Fruit fly (Drosophila melanogaster) whole organism, embryonic: ENCODE data around the gene ball.

Source experiments
- Ada2b ChIP-seq: fragments of 200-800 bp; sonication (Bioruptor generic); IDR thresholded peaks from 2 replicates; pipeline ENCODE4 v1.3.6; 2022; ENCODE audit warnings: missing biosample characterization, missing genetic modification characterization
- Atf-2 ChIP-seq: fragments of 200-800 bp; sonication (Bioruptor generic); optimal IDR thresholded peaks from 2 replicates; lab custom pipeline; 2016; ENCODE audit warnings: missing biosample characterization, missing genetic modification characterization
- Bdp1 ChIP-seq: fragments of 200-800 bp; sonication (Bioruptor generic); optimal IDR thresholded peaks from 3 replicates; lab custom pipeline; 2016; ENCODE audit warnings: missing biosample characterization, missing genetic modification characterization
- CG11398 ChIP-seq: fragments of 200-800 bp; sonication (Bioruptor generic); optimal IDR thresholded peaks from 2 replicates; lab custom pipeline; 2016; ENCODE audit warnings: missing biosample characterization, missing genetic modification characterization
- CG12104 ChIP-seq: fragments of 200-800 bp; sonication (Bioruptor generic); optimal IDR thresholded peaks from 3 replicates; lab custom pipeline; 2016; ENCODE audit warnings: missing biosample characterization, missing genetic modification characterization
- CG13775 ChIP-seq: fragments of 200-800 bp; sonication (Bioruptor generic); optimal IDR thresholded peaks from 3 replicates; lab custom pipeline; 2017; ENCODE audit warnings: missing biosample characterization, mild to moderate bottlenecking, missing genetic modification characterization
- CG13894 ChIP-seq: fragments of 200-800 bp; sonication (Bioruptor generic); optimal IDR thresholded peaks from 3 replicates; lab custom pipeline; 2018; ENCODE audit warnings: missing biosample characterization, mild to moderate bottlenecking, missing genetic modification characterization, moderate library complexity
- CG1603 ChIP-seq: fragments of 200-800 bp; sonication (Bioruptor generic); optimal IDR thresholded peaks from 2 replicates; lab custom pipeline; 2019; ENCODE audit warnings: missing biosample characterization, mild to moderate bottlenecking, missing genetic modification characterization, moderate library complexity
- CG16815 ChIP-seq: fragments of 200-800 bp; sonication (Bioruptor generic); optimal IDR thresholded peaks from 3 replicates; lab custom pipeline; 2017; ENCODE audit warnings: missing biosample characterization, mild to moderate bottlenecking, missing genetic modification characterization
- CG16863 ChIP-seq: fragments of 200-800 bp; sonication (Bioruptor generic); optimal IDR thresholded peaks from 3 replicates; lab custom pipeline; 2016; ENCODE audit warnings: missing biosample characterization, missing genetic modification characterization
- CG17829 ChIP-seq: fragments of 200-800 bp; optimal IDR thresholded peaks from 2 replicates; lab custom pipeline; 2019; ENCODE audit warnings: missing biosample characterization, mild to moderate bottlenecking, missing genetic modification characterization, moderate library complexity
- CG18599 ChIP-seq: fragments of 200-800 bp; sonication (Bioruptor generic); optimal IDR thresholded peaks from 3 replicates; lab custom pipeline; 2017; ENCODE audit warnings: missing biosample characterization, missing genetic modification characterization, mild to moderate bottlenecking, moderate library complexity, missing genetic modification reagents
- CG3163 ChIP-seq: fragments of 200-800 bp; sonication (Bioruptor generic); optimal IDR thresholded peaks from 3 replicates; lab custom pipeline; 2016; ENCODE audit warnings: missing biosample characterization, missing genetic modification characterization
- CG4707 ChIP-seq: fragments of 200-800 bp; sonication (Bioruptor generic); optimal IDR thresholded peaks from 2 replicates; lab custom pipeline; 2018; ENCODE audit warnings: missing biosample characterization, mild to moderate bottlenecking, missing genetic modification characterization, moderate library complexity
- CG7556 ChIP-seq: fragments of 200-800 bp; sonication (Bioruptor generic); optimal IDR thresholded peaks from 2 replicates; lab custom pipeline; 2017; ENCODE audit warnings: missing biosample characterization, mild to moderate bottlenecking, missing genetic modification characterization
- CG7745 ChIP-seq: fragments of 200-800 bp; sonication (Bioruptor generic); optimal IDR thresholded peaks from 2 replicates; lab custom pipeline; 2018; ENCODE audit warnings: missing biosample characterization, mild to moderate bottlenecking, missing genetic modification characterization, moderate library complexity
- CG8388 ChIP-seq: fragments of 200-800 bp; sonication (Bioruptor generic); optimal IDR thresholded peaks from 2 replicates; lab custom pipeline; 2019; ENCODE audit warnings: missing biosample characterization, mild to moderate bottlenecking, missing genetic modification characterization, moderate library complexity
- CG9609 ChIP-seq: fragments of 200-800 bp; sonication (Bioruptor generic); optimal IDR thresholded peaks from 3 replicates; lab custom pipeline; 2016; ENCODE audit warnings: missing biosample characterization, missing genetic modification characterization
- CG9817 ChIP-seq: fragments of 200-800 bp; sonication (Bioruptor generic); optimal IDR thresholded peaks from 2 replicates; lab custom pipeline; 2018; ENCODE audit warnings: missing biosample characterization, mild to moderate bottlenecking, missing genetic modification characterization, moderate library complexity
- CHES-1-like ChIP-seq: fragments of 200-800 bp; sonication (Bioruptor generic); optimal IDR thresholded peaks from 2 replicates; lab custom pipeline; 2016; ENCODE audit warnings: missing biosample characterization, missing genetic modification characterization
- Dad ChIP-seq: fragments of 200-800 bp; sonication (Bioruptor generic); optimal IDR thresholded peaks from 3 replicates; lab custom pipeline; 2016; ENCODE audit warnings: missing biosample characterization, missing genetic modification characterization
- Dek ChIP-seq: fragments of 200-800 bp; sonication (Bioruptor generic); optimal IDR thresholded peaks from 3 replicates; lab custom pipeline; 2019; ENCODE audit warnings: missing biosample characterization, mild to moderate bottlenecking, missing genetic modification characterization, moderate library complexity
- Hr39 ChIP-seq: fragments of >200 bp; optimal IDR thresholded peaks from 2 replicates; lab custom pipeline; 2017
- Hr78 ChIP-seq, 2 experiments: fragments of 200-800 bp in 1 of 2; fragments of >200 bp in 1 of 2; sonication (Bioruptor generic) in 1 of 2; optimal IDR thresholded peaks; 2 replicates each; lab custom pipeline; 2017 to 2019; ENCODE audit warnings: missing biosample characterization in 2 of 2, missing genetic modification characterization in 2 of 2, mild to moderate bottlenecking in 1 of 2, moderate library complexity in 1 of 2
- Jarid2 ChIP-seq: fragments of 200-800 bp; sonication (Bioruptor generic); optimal IDR thresholded peaks from 3 replicates; lab custom pipeline; 2017; ENCODE audit warnings: mild to moderate bottlenecking, missing biosample characterization, missing genetic modification reagents, missing genetic modification characterization
- MTF-1 ChIP-seq: fragments of 200-800 bp; sonication (Bioruptor generic); optimal IDR thresholded peaks from 2 replicates; lab custom pipeline; 2018; ENCODE audit warnings: missing biosample characterization, mild to moderate bottlenecking, missing genetic modification characterization, borderline replicate concordance
- Rfx ChIP-seq: fragments of 200-800 bp; sonication (Bioruptor generic); IDR thresholded peaks from 2 replicates; pipeline ENCODE4 v1.3.6; 2022; ENCODE audit warnings: missing biosample characterization, missing genetic modification characterization
- Six4 ChIP-seq: fragments of 200-800 bp; sonication (Bioruptor generic); optimal IDR thresholded peaks from 2 replicates; lab custom pipeline; 2016; ENCODE audit warnings: missing biosample characterization, missing genetic modification characterization
- Sry-δ ChIP-seq: fragments of 200-800 bp; sonication (Bioruptor generic); optimal IDR thresholded peaks from 2 replicates; lab custom pipeline; 2016; ENCODE audit warnings: missing biosample characterization, missing genetic modification characterization
- Ssrp ChIP-seq: fragments of 200-800 bp; sonication (Bioruptor generic); optimal IDR thresholded peaks from 2 replicates; lab custom pipeline; 2018; ENCODE audit warnings: missing biosample characterization, mild to moderate bottlenecking, missing genetic modification characterization, moderate library complexity
- Stat92E ChIP-seq, 3 experiments: fragments of >200 bp in 2 of 3; fragments of 200-800 bp in 1 of 3; sonication (Bioruptor generic) in 1 of 3; optimal IDR thresholded peaks; 2 replicates each; lab custom pipeline; 2017 to 2019; ENCODE audit warnings: missing biosample characterization in 3 of 3, missing genetic modification characterization in 3 of 3, mild to moderate bottlenecking in 1 of 3, moderate library complexity in 1 of 3
- Vsx1 ChIP-seq: fragments of 200-800 bp; sonication (Bioruptor generic); optimal IDR thresholded peaks from 2 replicates; lab custom pipeline; 2017; ENCODE audit warnings: missing biosample characterization, mild to moderate bottlenecking, missing genetic modification characterization, missing genetic modification reagents
- Xbp1 ChIP-seq: fragments of 200-800 bp; sonication (Bioruptor generic); optimal IDR thresholded peaks from 3 replicates; lab custom pipeline; 2016; ENCODE audit warnings: missing biosample characterization, mild to moderate bottlenecking, missing genetic modification characterization
- dati ChIP-seq: fragments of 200-800 bp; sonication (Bioruptor generic); IDR thresholded peaks from 2 replicates; pipeline ENCODE4 v1.3.6; 2022; ENCODE audit warnings: missing biosample characterization, missing genetic modification characterization
- dysf ChIP-seq: fragments of 200-800 bp; sonication (Bioruptor generic); IDR thresholded peaks from 3 replicates; pipeline ENCODE4 v1.3.6; 2022; ENCODE audit warnings: missing biosample characterization, missing genetic modification characterization
- ems ChIP-seq: fragments of 200-800 bp; sonication (Bioruptor generic); optimal IDR thresholded peaks from 3 replicates; lab custom pipeline; 2016; ENCODE audit warnings: missing biosample characterization, missing genetic modification characterization
- fru ChIP-seq: fragments of >200 bp; optimal IDR thresholded peaks from 2 replicates; lab custom pipeline; 2017
- hb ChIP-seq: fragments of 200-800 bp; sonication (Bioruptor generic); IDR thresholded peaks from 3 replicates; pipeline ENCODE4 v1.3.6; 2022; ENCODE audit warnings: missing biosample characterization, missing genetic modification characterization; ENCODE audit not compliant: partially characterized antibody
- kah ChIP-seq: fragments of 200-800 bp; sonication (Bioruptor generic); optimal IDR thresholded peaks from 2 replicates; lab custom pipeline; 2018; ENCODE audit warnings: missing biosample characterization, mild to moderate bottlenecking, missing genetic modification characterization
- kay ChIP-seq: fragments of 200-800 bp; sonication (Bioruptor generic); optimal IDR thresholded peaks from 2 replicates; lab custom pipeline; 2016; ENCODE audit warnings: missing biosample characterization, missing genetic modification characterization
- onecut ChIP-seq: fragments of 200-800 bp; sonication (Bioruptor generic); IDR thresholded peaks from 2 replicates; pipeline ENCODE4 v1.3.6; 2022; ENCODE audit warnings: missing biosample characterization, missing genetic modification characterization
- pnt ChIP-seq: fragments of 200-800 bp; sonication (Bioruptor generic); optimal IDR thresholded peaks from 3 replicates; lab custom pipeline; 2016; ENCODE audit warnings: missing biosample characterization, missing genetic modification characterization
- ro ChIP-seq: fragments of 200-800 bp; sonication (Bioruptor generic); IDR thresholded peaks from 2 replicates; pipeline ENCODE4 v1.3.6; 2022; ENCODE audit warnings: missing biosample characterization, missing genetic modification characterization
- row ChIP-seq: fragments of 200-800 bp; sonication (Bioruptor generic); IDR thresholded peaks from 3 replicates; pipeline ENCODE4 v1.3.6; 2022; ENCODE audit warnings: missing biosample characterization, missing genetic modification characterization
- sd ChIP-seq: fragments of 200-800 bp; sonication (Bioruptor generic); optimal IDR thresholded peaks from 3 replicates; lab custom pipeline; 2018; ENCODE audit warnings: missing biosample characterization, mild to moderate bottlenecking, missing genetic modification characterization, moderate library complexity
- sisA ChIP-seq: fragments of 200-800 bp; sonication (Bioruptor generic); IDR thresholded peaks from 2 replicates; pipeline ENCODE4 v1.3.6; 2022; ENCODE audit warnings: missing biosample characterization, missing genetic modification characterization
- sna ChIP-seq: fragments of 200-800 bp; sonication (Bioruptor generic); IDR thresholded peaks from 2 replicates; pipeline ENCODE4 v1.3.6; 2022; ENCODE audit warnings: missing biosample characterization, missing genetic modification characterization; ENCODE audit not compliant: partially characterized antibody
- trem ChIP-seq: fragments of 200-800 bp; optimal IDR thresholded peaks from 3 replicates; lab custom pipeline; 2019; ENCODE audit warnings: missing biosample characterization, mild to moderate bottlenecking, missing genetic modification characterization, moderate library complexity
- tx ChIP-seq: fragments of 200-800 bp; sonication (Bioruptor generic); optimal IDR thresholded peaks from 2 replicates; lab custom pipeline; 2016; ENCODE audit warnings: missing biosample characterization, missing genetic modification characterization
- yki ChIP-seq: fragments of >200 bp; optimal IDR thresholded peaks from 3 replicates; lab custom pipeline; 2018
- z ChIP-seq: fragments of 200-800 bp; sonication (Bioruptor generic); IDR thresholded peaks from 3 replicates; pipeline ENCODE4 v1.3.6; 2022; ENCODE audit warnings: missing biosample characterization, missing genetic modification characterization
- zen ChIP-seq: fragments of 200-800 bp; sonication (Bioruptor generic); optimal IDR thresholded peaks from 3 replicates; lab custom pipeline; 2018; ENCODE audit warnings: missing biosample characterization, mild to moderate bottlenecking, missing genetic modification characterization, moderate library complexity

ball gene

DNA sequence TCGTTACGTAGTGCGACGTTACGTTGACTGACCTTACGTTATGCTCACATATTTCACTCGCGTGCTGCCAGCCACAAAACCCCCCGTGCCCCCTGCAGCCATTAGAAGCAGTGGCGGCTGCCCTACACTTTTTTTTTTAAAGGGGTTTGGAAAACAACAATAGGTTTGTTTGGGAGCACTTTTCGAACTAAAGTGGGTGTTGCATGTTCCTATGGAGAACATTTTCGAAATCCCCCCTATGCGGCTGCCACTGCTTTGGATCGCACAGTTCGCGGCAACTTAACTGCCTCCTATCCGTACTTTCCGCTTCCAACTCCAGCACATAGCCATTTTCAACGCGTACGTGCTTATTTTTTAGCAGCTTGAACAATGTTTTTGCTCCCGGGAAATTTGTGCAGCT lies 12.9 kb downstream of the ball start (continued):
- TF ChIP-seq ems (GFP tag; lab: Kevin White, UChicago) (no peak), Ssrp (no peak), Jarid2 (GFP tag; lab: Kevin White, UChicago) (no peak), Dad (GFP tag; lab: Kevin White, UChicago) (no peak), sna (GFP tag; lab: Robert Waterston, UW) (no peak), yki (lab: Kevin White, UChicago) (no peak), Hr78 (GFP tag; optimal IDR thresholded peaks at IDR 0.05; lab: Kevin White, UChicago) (no peak), trem (no peak), CG18599 (peak; percentile 51), sd (no peak), z (no peak), CG11398 (no peak), MTF-1 (GFP tag; lab: Kevin White, UChicago) (no peak), CG4707 (GFP tag; lab: Kevin White, UChicago) (no peak), CG16863 (GFP tag; lab: Kevin White, UChicago) (peak; percentile 26), hb (GFP tag; lab: Robert Waterston, UW) (no peak), Sry-δ (GFP tag; lab: Kevin White, UChicago) (no peak), Dek (tag; lab: Kevin White, UChicago) (no peak), CG7556 (GFP tag; lab: Kevin White, UChicago) (peak; percentile 10), onecut (GFP tag; lab: Robert Waterston, UW) (no peak; the same call in 1 of the 2 replicates), kay (no peak), dati (GFP tag; lab: Robert Waterston, UW) (no peak), ro (GFP tag; lab: Robert Waterston, UW) (peak; percentile 58), Xbp1 (GFP tag; lab: Kevin White, UChicago) (peak; percentile 26), CG3163 (GFP tag; lab: Kevin White, UChicago) (no peak), zen (tag; lab: Kevin White, UChicago) (no peak), CG9817 (tag; lab: Kevin White, UChicago) (no peak), Stat92E (GFP tag; optimal IDR thresholded peaks at IDR 0.05; lab: Kevin White, UChicago) (no peak), Hr39 (lab: Kevin White, UChicago) (no peak), CG1603 (peak; percentile 5), CG16815 (no peak), kah (no peak), sisA (peak; percentile 49; the same call in 1 of the 2 replicates), row (GFP tag; lab: Robert Waterston, UW) (peak; percentile 67; the same call in 2 of the 3 replicates), Six4 (GFP tag; lab: Kevin White, UChicago) (no peak), CG7745 (tag; lab: Kevin White, UChicago) (no peak), Atf-2 (GFP tag; lab: Kevin White, UChicago) (no peak), Bdp1 (GFP tag; lab: Kevin White, UChicago) (no peak), CG17829 (tag; lab: Kevin White, UChicago) (no peak), dysf (GFP tag; lab: Robert Waterston, UW) (0 out of 3 replicates have a peak, but pooled peaks have one; percentile 42), Vsx1 (GFP tag; lab: Kevin White, UChicago) (no peak), tx (GFP tag; lab: Kevin White, UChicago) (no peak), Rfx (GFP tag; lab: Robert Waterston, UW) (peak; percentile 63), CG8388 (GFP tag; lab: Kevin White, UChicago) (no peak), CG13775 (no peak), CG12104 (GFP tag; lab: Kevin White, UChicago) (no peak), CG9609 (GFP tag; lab: Kevin White, UChicago) (no peak), CHES-1-like (peak; percentile 3), Ada2b (GFP tag; lab: Robert Waterston, UW) (peak; percentile 5; the same call in 1 of the 2 replicates), pnt (no peak), CG13894 (no peak), fru (no peak)
